Fruit fly (Drosophila melanogaster) whole organism, embryonic: Measurements from ENCODE around the gene CG31549.

Experiments used
- Ada2b ChIP-seq: fragments of 200-800 bp; sonication (Bioruptor generic); IDR thresholded peaks from 2 replicates; pipeline ENCODE4 v1.3.6; 2022; ENCODE audit warnings: missing biosample characterization, missing genetic modification characterization
- Awh ChIP-seq: fragments of 200-800 bp; sonication (Bioruptor generic); IDR thresholded peaks from 2 replicates; pipeline ENCODE4, ENCODE4 v1.3.6; 2022; ENCODE audit warnings: missing biosample characterization, missing genetic modification characterization
- Bgb ChIP-seq: fragments of 200-800 bp; sonication (Bioruptor generic); IDR thresholded peaks from 2 replicates; pipeline ENCODE4 v1.3.6; 2022; ENCODE audit warnings: missing biosample characterization, missing genetic modification characterization; ENCODE audit not compliant: partially characterized antibody
- BtbVII ChIP-seq: fragments of 200-800 bp; sonication (Bioruptor generic); optimal IDR thresholded peaks from 3 replicates; lab custom pipeline; 2017; ENCODE audit warnings: missing biosample characterization, mild to moderate bottlenecking, missing genetic modification characterization
- CG11247 ChIP-seq: fragments of 200-800 bp; sonication (Bioruptor generic); IDR thresholded peaks from 2 replicates; pipeline ENCODE4 v1.3.6; 2022; ENCODE audit warnings: missing biosample characterization, missing genetic modification characterization
- CG12071 ChIP-seq: fragments of 200-800 bp; sonication (Bioruptor generic); optimal IDR thresholded peaks from 3 replicates; lab custom pipeline; 2018; ENCODE audit warnings: missing biosample characterization, mild to moderate bottlenecking, missing genetic modification characterization
- CG12219 ChIP-seq: fragments of 200-800 bp; sonication (Bioruptor generic); optimal IDR thresholded peaks from 3 replicates; lab custom pipeline; 2018; ENCODE audit warnings: missing biosample characterization, mild to moderate bottlenecking, missing genetic modification characterization
- CG1233 ChIP-seq: fragments of 200-800 bp; sonication (Bioruptor generic); optimal IDR thresholded peaks from 4 replicates; lab custom pipeline; 2018; ENCODE audit warnings: missing biosample characterization, mild to moderate bottlenecking, missing genetic modification characterization
- CG14014 ChIP-seq: fragments of 200-800 bp; sonication (Bioruptor generic); IDR thresholded peaks from 2 replicates; pipeline ENCODE4 v1.3.6; 2022; ENCODE audit warnings: missing biosample characterization, missing genetic modification characterization
- CG14710 ChIP-seq: fragments of 200-800 bp; sonication (Bioruptor generic); optimal IDR thresholded peaks from 3 replicates; lab custom pipeline; 2019; ENCODE audit warnings: missing biosample characterization, mild to moderate bottlenecking, missing genetic modification characterization, moderate library complexity
- CG14860 ChIP-seq: fragments of 200-800 bp; sonication (Bioruptor generic); IDR thresholded peaks from 3 replicates; pipeline ENCODE4 v1.3.6; 2022; ENCODE audit warnings: missing biosample characterization, missing genetic modification characterization; ENCODE audit not compliant: partially characterized antibody
- CG15269 ChIP-seq: fragments of 200-800 bp; sonication (Bioruptor generic); optimal IDR thresholded peaks from 2 replicates; lab custom pipeline; 2018; ENCODE audit warnings: missing biosample characterization, mild to moderate bottlenecking, missing genetic modification characterization, moderate library complexity
- CG1602 ChIP-seq: fragments of 200-800 bp; sonication (Bioruptor generic); optimal IDR thresholded peaks from 3 replicates; lab custom pipeline; 2016; ENCODE audit warnings: missing biosample characterization, missing genetic modification characterization
- CG17829 ChIP-seq: fragments of 200-800 bp; optimal IDR thresholded peaks from 2 replicates; lab custom pipeline; 2019; ENCODE audit warnings: missing biosample characterization, mild to moderate bottlenecking, missing genetic modification characterization, moderate library complexity
- CG2202 ChIP-seq: fragments of 200-800 bp; sonication (Bioruptor generic); optimal IDR thresholded peaks from 2 replicates; lab custom pipeline; 2018; ENCODE audit warnings: missing biosample characterization, mild to moderate bottlenecking, missing genetic modification characterization
- CG30020 ChIP-seq: fragments of 200-800 bp; optimal IDR thresholded peaks from 2 replicates; lab custom pipeline; 2019; ENCODE audit warnings: missing biosample characterization, mild to moderate bottlenecking, missing genetic modification characterization, moderate library complexity
- CG34422 ChIP-seq: fragments of 200-800 bp; sonication (Bioruptor generic); IDR thresholded peaks from 3 replicates; pipeline ENCODE4 v1.3.6; 2022; ENCODE audit warnings: missing biosample characterization, missing genetic modification characterization
- CG4424 ChIP-seq: fragments of 200-800 bp; sonication (Bioruptor generic); optimal IDR thresholded peaks from 3 replicates; lab custom pipeline; 2016; ENCODE audit warnings: missing biosample characterization, missing genetic modification characterization
- CG5180 ChIP-seq: fragments of 200-800 bp; sonication (Bioruptor generic); optimal IDR thresholded peaks from 3 replicates; lab custom pipeline; 2017; ENCODE audit warnings: missing biosample characterization, missing genetic modification characterization, mild to moderate bottlenecking, moderate library complexity, missing genetic modification reagents
- CG6175 ChIP-seq: fragments of 200-800 bp; sonication (Bioruptor generic); IDR thresholded peaks from 3 replicates; pipeline ENCODE4 v1.3.6; 2022; ENCODE audit warnings: missing biosample characterization, missing genetic modification characterization
- CG6683 ChIP-seq: fragments of 200-800 bp; sonication (Bioruptor generic); optimal IDR thresholded peaks from 2 replicates; lab custom pipeline; 2017; ENCODE audit warnings: missing biosample characterization, mild to moderate bottlenecking, missing genetic modification characterization, missing genetic modification reagents
- CG9727 ChIP-seq: fragments of 200-800 bp; sonication (Bioruptor generic); optimal IDR thresholded peaks from 3 replicates; lab custom pipeline; 2017; ENCODE audit warnings: missing biosample characterization, mild to moderate bottlenecking, missing genetic modification characterization
- CG9876 ChIP-seq: fragments of 200-800 bp; sonication (Bioruptor generic); optimal IDR thresholded peaks from 2 replicates; lab custom pipeline; 2016; ENCODE audit warnings: missing biosample characterization, missing genetic modification characterization
- Deaf1 ChIP-seq: fragments of 200-800 bp; optimal IDR thresholded peaks from 3 replicates; lab custom pipeline; 2019; ENCODE audit warnings: missing biosample characterization, mild to moderate bottlenecking, missing genetic modification characterization, moderate library complexity
- Dll ChIP-seq: fragments of 200-800 bp; sonication (Bioruptor generic); IDR thresholded peaks from 4 replicates; pipeline ENCODE4 v1.3.6; 2022; ENCODE audit warnings: missing biosample characterization, missing genetic modification characterization; ENCODE audit not compliant: partially characterized antibody
- Dp ChIP-seq: fragments of 200-800 bp; sonication (Bioruptor generic); optimal IDR thresholded peaks from 2 replicates; lab custom pipeline; 2018; ENCODE audit warnings: missing biosample characterization, mild to moderate bottlenecking, missing genetic modification characterization, moderate library complexity
- Hey ChIP-seq: fragments of 200-800 bp; sonication (Bioruptor generic); optimal IDR thresholded peaks from 3 replicates; lab custom pipeline; 2018; ENCODE audit warnings: missing biosample characterization, mild to moderate bottlenecking, missing genetic modification characterization
- Hr39 ChIP-seq: fragments of >200 bp; optimal IDR thresholded peaks from 2 replicates; lab custom pipeline; 2017
- Kr ChIP-seq: fragments of 200-800 bp; sonication (Bioruptor generic); optimal IDR thresholded peaks from 2 replicates; lab custom pipeline; 2017; ENCODE audit warnings: missing biosample characterization, mild to moderate bottlenecking, missing genetic modification characterization
- Max ChIP-seq: fragments of 200-800 bp; sonication (Bioruptor generic); optimal IDR thresholded peaks from 2 replicates; lab custom pipeline; 2016; ENCODE audit warnings: missing biosample characterization, mild to moderate bottlenecking, missing genetic modification characterization
- Oaz ChIP-seq: fragments of 200-800 bp; sonication (Bioruptor generic); IDR thresholded peaks from 2 replicates; pipeline ENCODE4 v1.3.6; 2022; ENCODE audit warnings: missing biosample characterization, missing genetic modification characterization
- Oli ChIP-seq: fragments of 200-800 bp; sonication (Bioruptor generic); optimal IDR thresholded peaks from 2 replicates; lab custom pipeline; 2018; ENCODE audit warnings: missing biosample characterization, mild to moderate bottlenecking, missing genetic modification characterization, moderate library complexity
- Sox102F ChIP-seq: fragments of 200-800 bp; sonication (Bioruptor generic); optimal IDR thresholded peaks from 2 replicates; lab custom pipeline; 2018; ENCODE audit warnings: missing biosample characterization, mild to moderate bottlenecking, missing genetic modification characterization, moderate library complexity
- Spps ChIP-seq: fragments of 200-800 bp; sonication (Bioruptor generic); optimal IDR thresholded peaks from 2 replicates; lab custom pipeline; 2018; ENCODE audit warnings: missing biosample characterization, mild to moderate bottlenecking, missing genetic modification characterization
- Sry-β ChIP-seq: fragments of 200-800 bp; sonication (Bioruptor generic); optimal IDR thresholded peaks from 2 replicates; lab custom pipeline; 2018; ENCODE audit warnings: missing biosample characterization, mild to moderate bottlenecking, missing genetic modification characterization, moderate library complexity
- corto ChIP-seq: fragments of 200-800 bp; sonication (Bioruptor generic); optimal IDR thresholded peaks from 2 replicates; lab custom pipeline; 2016; ENCODE audit warnings: missing biosample characterization, mild to moderate bottlenecking, missing genetic modification characterization, moderate library complexity
- cwo ChIP-seq: fragments of 200-800 bp; sonication (Bioruptor generic); optimal IDR thresholded peaks from 3 replicates; lab custom pipeline; 2017; ENCODE audit warnings: missing biosample characterization, missing genetic modification characterization, mild to moderate bottlenecking, moderate library complexity, missing genetic modification reagents
- hbn ChIP-seq: fragments of 200-800 bp; sonication (Bioruptor generic); IDR thresholded peaks from 2 replicates; pipeline ENCODE4 v1.3.6; 2022; ENCODE audit warnings: missing biosample characterization, missing genetic modification characterization; ENCODE audit not compliant: partially characterized antibody
- jumu ChIP-seq: fragments of 200-800 bp; sonication (Bioruptor generic); optimal IDR thresholded peaks from 3 replicates; lab custom pipeline; 2016; ENCODE audit warnings: missing biosample characterization, missing genetic modification characterization
- ken ChIP-seq: fragments of 200-800 bp; sonication (Bioruptor generic); IDR thresholded peaks from 3 replicates; pipeline ENCODE4 v1.3.6; 2022; ENCODE audit warnings: missing biosample characterization, missing genetic modification characterization
- luna ChIP-seq: fragments of 200-800 bp; sonication (Bioruptor generic); optimal IDR thresholded peaks from 2 replicates; lab custom pipeline; 2016; ENCODE audit warnings: missing biosample characterization, missing genetic modification characterization
- nmo ChIP-seq: fragments of 200-800 bp; sonication (Bioruptor generic); optimal IDR thresholded peaks from 2 replicates; lab custom pipeline; 2018; ENCODE audit warnings: missing biosample characterization, mild to moderate bottlenecking, missing genetic modification characterization, moderate library complexity
- peb ChIP-seq: fragments of 200-800 bp; sonication (Bioruptor generic); IDR thresholded peaks from 2 replicates; pipeline ENCODE4 v1.3.6; 2022; ENCODE audit warnings: missing biosample characterization, missing genetic modification characterization
- pho ChIP-seq: fragments of 200-800 bp; sonication (Bioruptor generic); optimal IDR thresholded peaks from 2 replicates; lab custom pipeline; 2016; ENCODE audit warnings: missing biosample characterization, missing genetic modification characterization
- pum ChIP-seq: fragments of 200-800 bp; sonication (Bioruptor generic); optimal IDR thresholded peaks from 2 replicates; lab custom pipeline; 2016; ENCODE audit warnings: missing biosample characterization, missing genetic modification characterization
- slbo ChIP-seq: fragments of 200-800 bp; sonication (Bioruptor generic); IDR thresholded peaks from 2 replicates; pipeline ENCODE4 v1.3.6; 2022; ENCODE audit warnings: missing biosample characterization, missing genetic modification characterization
- unpg ChIP-seq: fragments of 200-800 bp; sonication (Bioruptor generic); optimal IDR thresholded peaks from 3 replicates; lab custom pipeline; 2018; ENCODE audit warnings: missing biosample characterization, mild to moderate bottlenecking, missing genetic modification characterization, moderate library complexity
- vnd ChIP-seq: fragments of 200-800 bp; sonication (Bioruptor generic); IDR thresholded peaks from 3 replicates; pipeline ENCODE4 v1.3.6; 2022; ENCODE audit warnings: missing biosample characterization, missing genetic modification characterization; ENCODE audit not compliant: partially characterized antibody
- vvl ChIP-seq: fragments of 200-800 bp; sonication (Bioruptor generic); IDR thresholded peaks from 2 replicates; pipeline ENCODE4 v1.3.6; 2022; ENCODE audit warnings: missing biosample characterization, missing genetic modification characterization

Gene CG31549

DNA sequence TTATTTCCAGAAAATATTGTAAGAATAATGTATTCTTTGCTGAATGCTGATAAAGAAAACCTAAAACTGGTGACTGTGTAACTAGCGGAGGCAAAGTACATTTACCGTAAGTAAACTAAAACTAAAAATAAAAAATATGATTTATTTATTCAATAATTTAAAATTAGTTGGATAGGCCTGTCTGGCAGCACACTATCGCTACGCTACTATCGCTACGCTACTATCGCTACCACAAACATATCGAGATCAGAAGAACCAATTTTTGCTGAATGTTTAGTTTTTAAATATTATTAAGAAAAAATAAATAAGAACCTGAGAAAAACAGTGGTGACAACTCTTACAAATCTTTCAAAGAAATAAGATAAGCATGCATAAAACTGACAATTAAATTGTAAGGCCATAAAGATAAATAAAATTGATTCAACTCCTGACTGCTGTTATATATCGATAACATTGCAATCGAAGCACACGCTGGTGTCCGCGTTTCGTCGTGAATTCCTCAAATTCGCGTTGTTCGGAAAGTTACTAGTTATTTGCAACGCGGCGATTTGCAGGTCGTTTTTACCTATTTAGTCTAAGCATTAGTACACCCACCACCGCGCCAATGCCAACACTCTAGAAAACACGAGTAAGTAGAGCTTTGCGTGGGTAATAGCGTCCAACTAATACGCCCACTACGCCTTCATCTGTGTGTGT is 28.4 kb downstream of the CG31549 start, which contains the start of gene Wdr33 (continued):
- no peak for TF ChIP-seq Dp
- TF ChIP-seq CG5180 (GFP tag; lab: Kevin White, UChicago) = no peak
- TF ChIP-seq CG34422 = peak; percentile 14; the same call in 1 of the 3 replicates
- no peak for TF ChIP-seq Deaf1 (tag; lab: Kevin White, UChicago)
- TF ChIP-seq CG9876 (GFP tag; lab: Kevin White, UChicago) = no peak
- TF ChIP-seq Bgb = peak; percentile 83
- no peak for TF ChIP-seq Max (GFP tag; lab: Kevin White, UChicago)
- TF ChIP-seq vvl = no peak; the same call in 1 of the 2 replicates
- TF ChIP-seq Ada2b (GFP tag; lab: Robert Waterston, UW) = no peak
- no peak for TF ChIP-seq peb (GFP tag; lab: Robert Waterston, UW)
- TF ChIP-seq luna (GFP tag; lab: Kevin White, UChicago) = no peak
- peak; percentile 88 for TF ChIP-seq vnd (GFP tag; lab: Robert Waterston, UW)
- TF ChIP-seq CG14860 (GFP tag; lab: Robert Waterston, UW) = peak; percentile 83
- no peak for TF ChIP-seq jumu
- TF ChIP-seq CG2202 (tag; lab: Kevin White, UChicago) = no peak
- TF ChIP-seq Sox102F (GFP tag; lab: Kevin White, UChicago) = no peak
- TF ChIP-seq CG17829 (tag; lab: Kevin White, UChicago) = peak; percentile 18
- peak; percentile 31 for TF ChIP-seq unpg (GFP tag; lab: Kevin White, UChicago)
- TF ChIP-seq CG11247 = no peak
- no peak for TF ChIP-seq Hr39 (lab: Kevin White, UChicago)
- no peak for TF ChIP-seq CG6683
- no peak for TF ChIP-seq CG12219 (GFP tag; lab: Kevin White, UChicago)
- peak; percentile 61 for TF ChIP-seq CG9727 (GFP tag; lab: Kevin White, UChicago)
- TF ChIP-seq Kr (GFP tag; lab: Kevin White, UChicago) = no peak
- peak; percentile 59 for TF ChIP-seq CG14710 (tag; lab: Kevin White, UChicago)
- peak; percentile 48 for TF ChIP-seq Oli
- TF ChIP-seq cwo = no peak
- TF ChIP-seq CG4424 (GFP tag; lab: Kevin White, UChicago) = peak; percentile 48
- peak; percentile 37 for TF ChIP-seq CG1602 (GFP tag; lab: Kevin White, UChicago)
- no peak for TF ChIP-seq Spps (tag; lab: Kevin White, UChicago)
- TF ChIP-seq Oaz = no peak
- TF ChIP-seq nmo (GFP tag; lab: Kevin White, UChicago) = peak; percentile 66
- no peak for TF ChIP-seq Sry-β (GFP tag; lab: Kevin White, UChicago)
- no peak for TF ChIP-seq pho
- peak; percentile 27 for TF ChIP-seq BtbVII (GFP tag; lab: Kevin White, UChicago)
- TF ChIP-seq CG1233 (GFP tag; lab: Kevin White, UChicago) = no peak
- TF ChIP-seq ken = 0 out of 3 replicates have a peak, but pooled peaks have one; percentile 23
- no peak for TF ChIP-seq Hey (tag; lab: Kevin White, UChicago)
- peak; percentile 35 for TF ChIP-seq CG30020 (tag; lab: Kevin White, UChicago)
- TF ChIP-seq CG12071 (GFP tag; lab: Kevin White, UChicago) = no peak
- no peak for TF ChIP-seq CG14014 (GFP tag; lab: Robert Waterston, UW)
- TF ChIP-seq Awh (GFP tag; lab: Robert Waterston, UW) = no peak
- peak; percentile 90 for TF ChIP-seq hbn (GFP tag; lab: Robert Waterston, UW)
- peak; percentile 45 for TF ChIP-seq corto (GFP tag; lab: Kevin White, UChicago)
- TF ChIP-seq pum (GFP tag; lab: Kevin White, UChicago) = no peak
- TF ChIP-seq CG15269 (tag; lab: Kevin White, UChicago) = peak; percentile 37
- TF ChIP-seq CG6175 = no peak
- peak; percentile 96 for TF ChIP-seq Dll (GFP tag; lab: Robert Waterston, UW)
- peak; percentile 7; the same call in 1 of the 2 replicates for TF ChIP-seq slbo (GFP tag; lab: Robert Waterston, UW)
